Worm (Caenorhabditis elegans) whole organism, young adult: ENCODE results near the gene nmy-1.
"Not testable (repeated sequence)": the region's sequence is repeated elsewhere in the genome, so short reads cannot be mapped to it uniquely, and the experiment has no call there.

Source experiments
- B0035.1 ChIP-seq: sonication (generic microtip); optimal IDR thresholded peaks from 2 replicates; lab custom pipeline; 2016; ENCODE audit warnings: missing genetic modification characterization, mild to moderate bottlenecking, missing compliant biosample characterization, missing genotype, missing genetic modification reagents
- C06A6.2 ChIP-seq: fragments of 200-800 bp; sonication (Bioruptor generic); conservative IDR thresholded peaks from 2 replicates; pipeline ENCODE4 v1.3.6; 2022; ENCODE audit warnings: missing genetic modification characterization, missing compliant biosample characterization
- K11D2.4 ChIP-seq: fragments of 200-800 bp; sonication (Bioruptor generic); IDR thresholded peaks from 2 replicates; pipeline ENCODE4 v1.3.6; 2022; ENCODE audit warnings: missing genetic modification reagents, missing genetic modification characterization, missing compliant biosample characterization
- attf-3 ChIP-seq: fragments of 200-800 bp; sonication (Bioruptor generic); conservative IDR thresholded peaks from 2 replicates; pipeline ENCODE4 v1.3.6; 2022; ENCODE audit warnings: missing genetic modification reagents, missing genetic modification characterization, missing compliant biosample characterization
- cebp-1 ChIP-seq, 2 experiments: fragments of 200-800 bp in 1 of 2; sonication (Bioruptor generic) in 1 of 2; sonication (generic microtip) in 1 of 2; IDR thresholded peaks in 1 of 2; optimal IDR thresholded peaks in 1 of 2; 2 replicates each; pipeline versions ENCODE4 v1.3.6 to Lab custom; 2017 to 2022; ENCODE audit warnings: missing compliant biosample characterization in 2 of 2, missing genetic modification characterization in 2 of 2, mild to moderate bottlenecking in 1 of 2, missing genetic modification reagents in 1 of 2, moderate library complexity in 1 of 2
- ceh-58 ChIP-seq: fragments of 200-800 bp; sonication (Bioruptor generic); IDR thresholded peaks from 2 replicates; pipeline ENCODE4 v1.3.6; 2022; ENCODE audit warnings: missing genetic modification characterization, missing compliant biosample characterization
- ceh-79 ChIP-seq: sonication (generic microtip); optimal IDR thresholded peaks from 2 replicates; lab custom pipeline; 2017; ENCODE audit warnings: mild to moderate bottlenecking, missing genetic modification characterization, missing compliant biosample characterization
- dpl-1 ChIP-seq: fragments of 150-350 bp; optimal IDR thresholded peaks from 2 replicates; lab custom pipeline; 2014; ENCODE audit warnings: missing biosample characterization, missing genetic modification reagents, missing genetic modification characterization
- hlh-26 ChIP-seq: fragments of 200-800 bp; sonication (Bioruptor generic); conservative IDR thresholded peaks from 2 replicates; pipeline ENCODE4 v1.3.6; 2022; ENCODE audit warnings: missing genetic modification reagents, missing genetic modification characterization, missing compliant biosample characterization
- let-526 ChIP-seq: fragments of 200-800 bp; sonication (Bioruptor generic); IDR thresholded peaks from 2 replicates; pipeline ENCODE4 v1.3.6; 2022; ENCODE audit warnings: missing genetic modification reagents, missing genetic modification characterization, missing compliant biosample characterization
- lin-26 ChIP-seq: fragments of 200-800 bp; sonication (Bioruptor generic); IDR thresholded peaks from 2 replicates; pipeline ENCODE4 v1.3.6; 2022; ENCODE audit warnings: missing genetic modification reagents, missing genetic modification characterization, missing compliant biosample characterization
- lir-1 ChIP-seq: fragments of 200-800 bp; sonication (Bioruptor generic); conservative IDR thresholded peaks from 2 replicates; pipeline ENCODE4 v1.3.6; 2022; ENCODE audit warnings: missing genetic modification reagents, missing genetic modification characterization, missing compliant biosample characterization
- lsl-1 ChIP-seq: fragments of 200-800 bp; sonication (Bioruptor generic); optimal IDR thresholded peaks from 2 replicates; lab custom pipeline; 2018; ENCODE audit warnings: mild to moderate bottlenecking, missing genetic modification characterization, moderate library complexity, missing compliant biosample characterization
- lsy-27 ChIP-seq: sonication (generic microtip); optimal IDR thresholded peaks from 2 replicates; lab custom pipeline; 2017; ENCODE audit warnings: missing genetic modification characterization, mild to moderate bottlenecking, missing compliant biosample characterization, antibody characterized with exemption, missing genotype, borderline replicate concordance; ENCODE audit not compliant: insufficient read depth
- madf-10 ChIP-seq: sonication (generic microtip); optimal IDR thresholded peaks from 2 replicates; lab custom pipeline; 2016; ENCODE audit warnings: mild to moderate bottlenecking, missing genetic modification characterization, missing compliant biosample characterization
- mel-28 ChIP-seq: sonication (generic microtip); optimal IDR thresholded peaks from 2 replicates; lab custom pipeline; 2016; ENCODE audit warnings: borderline replicate concordance, mild to moderate bottlenecking, missing genetic modification characterization, missing compliant biosample characterization
- nfya-2 ChIP-seq: fragments of 200-800 bp; sonication (Bioruptor generic); IDR thresholded peaks from 2 replicates; pipeline ENCODE4 v1.3.6; 2022; ENCODE audit warnings: missing genetic modification reagents, missing genetic modification characterization, missing compliant biosample characterization
- nfyb-1 ChIP-seq: fragments of 200-800 bp; sonication (Bioruptor generic); IDR thresholded peaks from 2 replicates; pipeline ENCODE4 v1.3.6; 2022; ENCODE audit warnings: missing genetic modification reagents, missing genetic modification characterization, missing compliant biosample characterization
- repo-1 ChIP-seq: sonication (generic microtip); optimal IDR thresholded peaks from 2 replicates; lab custom pipeline; 2017; ENCODE audit warnings: mild to moderate bottlenecking, missing genetic modification characterization, missing compliant biosample characterization
- rpc-1 ChIP-seq, 2 experiments: fragments of 150-350 bp in 1 of 2; sonication (generic microtip) in 1 of 2; optimal IDR thresholded peaks; 2 replicates each; lab custom pipeline; 2014 to 2018; ENCODE audit warnings: missing biosample characterization in 1 of 2, missing genetic modification characterization in 1 of 2, missing genetic modification reagents in 1 of 2, missing genotype in 1 of 2
- sea-2 ChIP-seq: fragments of 200-800 bp; sonication (Bioruptor generic); IDR thresholded peaks from 2 replicates; pipeline ENCODE4 v1.3.6; 2022; ENCODE audit warnings: missing genetic modification characterization, missing compliant biosample characterization
- snpc-3.4 ChIP-seq: sonication (generic microtip); optimal IDR thresholded peaks from 2 replicates; lab custom pipeline; 2017; ENCODE audit warnings: missing genetic modification characterization, mild to moderate bottlenecking, missing compliant biosample characterization, antibody characterized with exemption, moderate library complexity, missing genotype, missing genetic modification reagents
- sptf-2 ChIP-seq: fragments of 200-800 bp; sonication (Bioruptor generic); optimal IDR thresholded peaks from 2 replicates; lab custom pipeline; 2018; ENCODE audit warnings: mild to moderate bottlenecking, missing genetic modification characterization, missing compliant biosample characterization
- tbx-9 ChIP-seq: sonication (generic microtip); optimal IDR thresholded peaks from 2 replicates; lab custom pipeline; 2016; ENCODE audit warnings: borderline replicate concordance, missing genetic modification characterization, inconsistent platforms, missing compliant biosample characterization
- unc-62 ChIP-seq: fragments of 150-350 bp; optimal IDR thresholded peaks from 2 replicates; lab custom pipeline; 2014; ENCODE audit warnings: missing biosample characterization, missing genetic modification reagents, missing genetic modification characterization
- ztf-22 ChIP-seq: fragments of 200-800 bp; sonication (Bioruptor generic); optimal IDR thresholded peaks from 2 replicates; lab custom pipeline; 2018; ENCODE audit warnings: mild to moderate bottlenecking, missing genetic modification characterization, moderate library complexity, missing compliant biosample characterization
- ztf-26 ChIP-seq: sonication (generic microtip); optimal IDR thresholded peaks from 2 replicates; lab custom pipeline; 2017; ENCODE audit warnings: missing genetic modification characterization, missing compliant biosample characterization
- ztf-6 ChIP-seq: fragments of 200-800 bp; sonication (Bioruptor generic); IDR thresholded peaks from 2 replicates; pipeline ENCODE4 v1.3.6; 2022; ENCODE audit warnings: missing genetic modification reagents, missing genetic modification characterization, missing compliant biosample characterization

Gene nmy-1

DNA sequence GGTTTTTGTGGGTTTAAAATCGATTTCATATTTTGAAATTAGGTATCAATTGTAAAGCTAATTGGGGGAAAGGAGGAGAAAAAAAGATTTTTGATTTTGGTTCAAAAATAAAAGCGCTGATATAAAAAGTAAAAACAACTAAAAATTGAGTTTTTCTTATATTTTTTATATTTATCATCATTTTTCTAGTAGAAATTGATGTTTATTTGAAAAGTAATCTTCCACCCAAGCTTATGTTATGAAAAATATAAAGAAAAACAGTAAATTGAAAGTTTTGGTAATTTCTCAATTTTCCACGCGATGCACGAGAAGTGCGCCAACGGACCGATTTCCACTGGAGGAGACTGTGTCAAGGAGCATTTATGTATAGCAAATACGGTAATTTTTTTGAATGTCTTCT, 15.1 kb upstream of the nmy-1 start, which contains the start of gene B0410.1:
B0410.1 (plus strand) TSS at position 301 of the 400 bp plus-strand sequence.
- not testable (repeated sequence) for TF ChIP-seq lsy-27 (tag; lab: Kevin White, UChicago); hlh-26 (GFP tag; lab: Robert Waterston, UW); ztf-6

- TF ChIP-seq ceh-58 (GFP tag; lab: Robert Waterston, UW): no peak
- no peak for TF ChIP-seq snpc-3.4 (tag; lab: Kevin White, UChicago)
- TF ChIP-seq unc-62 (GFP tag; lab: Kevin White, UChicago): no peak
- no peak for TF ChIP-seq dpl-1 (GFP tag; lab: Kevin White, UChicago)
- no peak for TF ChIP-seq lin-26
- TF ChIP-seq sea-2: no peak
- TF ChIP-seq repo-1 (tag; lab: Kevin White, UChicago): no peak
- no peak for TF ChIP-seq sptf-2 (GFP tag; lab: Kevin White, UChicago)
- TF ChIP-seq attf-3 (GFP tag; lab: Robert Waterston, UW): no peak
- no peak for TF ChIP-seq lir-1 (GFP tag; lab: Robert Waterston, UW)
- TF ChIP-seq ceh-79: no peak
- no peak for TF ChIP-seq rpc-1 (optimal IDR thresholded peaks at IDR 0.05; lab: Kevin White, UChicago)
- no peak for TF ChIP-seq rpc-1 (tag; optimal IDR thresholded peaks at IDR 0.05; lab: Kevin White, UChicago)
- no peak for TF ChIP-seq ztf-22 (GFP tag; lab: Kevin White, UChicago)
- TF ChIP-seq B0035.1 (tag; lab: Kevin White, UChicago): no peak
- no peak for TF ChIP-seq K11D2.4
- no peak for TF ChIP-seq let-526 (GFP tag; lab: Robert Waterston, UW)
- no peak for TF ChIP-seq tbx-9 (tag; lab: Kevin White, UChicago)
- TF ChIP-seq nfya-2 (GFP tag; lab: Robert Waterston, UW): no peak
- TF ChIP-seq, all 124 proteins: peak for 0
These were observed 13.7 kb upstream of the nmy-1 start for ce11 chrX:2895646-2896045.

- no peak for TF ChIP-seq cebp-1 (GFP tag; IDR thresholded peaks at IDR 0.05; lab: Robert Waterston, UW)
- peak; percentile 40 for TF ChIP-seq cebp-1 (tag; optimal IDR thresholded peaks at IDR 0.05; lab: Kevin White, UChicago)
- no peak for TF ChIP-seq lsl-1 (GFP tag; lab: Kevin White, UChicago)
- TF ChIP-seq ztf-26 (tag; lab: Kevin White, UChicago): no peak
These were observed 11.1 kb upstream of the nmy-1 start, which contains the start of gene F52B10.3 for ce11 chrX:2898256-2898655. F52B10.3 (minus strand) TSS chrX:2898356.

- TF ChIP-seq nfyb-1 (GFP tag; lab: Robert Waterston, UW): 0 out of 2 replicates have a peak, but pooled peaks have one; percentile 21
- TF ChIP-seq madf-10 (tag; lab: Kevin White, UChicago): no peak
These were observed 8.3 kb upstream of the nmy-1 start for ce11 chrX:2900897-2901496.

ce11 chrX:2902854-2903253, 6.5 kb upstream of the nmy-1 start:
- TF ChIP-seq mel-28 (no peak), C06A6.2 (GFP tag; lab: Robert Waterston, UW) (no peak)
